Worm (Caenorhabditis elegans) whole organism, L2 larva: ENCODE results near the gene egl-15.

Experiments used
- mbf-1 ChIP-seq: sonication (generic microtip); optimal IDR thresholded peaks from 2 replicates; lab custom pipeline; 2017; ENCODE audit warnings: missing biosample characterization, missing genetic modification characterization
- nhr-10 ChIP-seq: sonication (generic microtip); optimal IDR thresholded peaks from 2 replicates; lab custom pipeline; 2017; ENCODE audit warnings: missing biosample characterization, missing genetic modification characterization

- no peak for TF ChIP-seq nhr-10 (tag; lab: Kevin White, UChicago)
- TF ChIP-seq mbf-1 (tag; lab: Kevin White, UChicago): no peak
Observed at ce11 chrX:11034430-11035117, 18.4 kb downstream of the egl-15 start.
